Worm (Caenorhabditis elegans) whole organism, early embryonic: ENCODE results near the gene C45G9.6.

Source experiments
- ama-1 ChIP-seq: fragments of 150-350 bp; optimal IDR thresholded peaks from 2 replicates; lab custom pipeline; 2014
- ceh-13 ChIP-seq: fragments of 200-800 bp; sonication (Bioruptor generic); optimal IDR thresholded peaks from 2 replicates; lab custom pipeline; 2018; ENCODE audit warnings: mild to moderate bottlenecking, missing genetic modification characterization, missing compliant biosample characterization
- ceh-36 ChIP-seq: sonication (generic microtip); optimal IDR thresholded peaks from 2 replicates; lab custom pipeline; 2016; ENCODE audit warnings: missing genetic modification characterization, inconsistent platforms, missing compliant biosample characterization
- flt-1 ChIP-seq: fragments of 200-800 bp; sonication (Bioruptor generic); IDR thresholded peaks from 2 replicates; pipeline ENCODE4 v1.3.6; 2022; ENCODE audit warnings: missing genetic modification characterization, missing compliant biosample characterization
- hmbx-1 ChIP-seq: sonication (generic microtip); optimal IDR thresholded peaks from 2 replicates; lab custom pipeline; 2016; ENCODE audit warnings: mild to moderate bottlenecking, missing genetic modification characterization, missing compliant biosample characterization
- pes-1 ChIP-seq: fragments of 200-800 bp; sonication (Bioruptor generic); IDR thresholded peaks from 2 replicates; pipeline ENCODE4 v1.3.6; 2022; ENCODE audit warnings: missing genetic modification reagents, missing genetic modification characterization, missing compliant biosample characterization
- sea-1 ChIP-seq: fragments of 200-800 bp; sonication (Bioruptor generic); conservative IDR thresholded peaks from 2 replicates; pipeline ENCODE4 v1.3.6; 2022; ENCODE audit warnings: missing genetic modification characterization, missing compliant biosample characterization
- tbx-11 ChIP-seq: fragments of 200-800 bp; sonication (Bioruptor generic); IDR thresholded peaks from 2 replicates; pipeline ENCODE4 v1.3.6; 2022; ENCODE audit warnings: missing genetic modification characterization, missing compliant biosample characterization
- tbx-37 ChIP-seq: fragments of 200-800 bp; sonication (Bioruptor generic); conservative IDR thresholded peaks from 2 replicates; pipeline ENCODE4 v1.3.6; 2022; ENCODE audit warnings: missing genetic modification reagents, missing genetic modification characterization, missing compliant biosample characterization

- TF ChIP-seq ama-1 (no peak), hmbx-1 (tag; lab: Kevin White, UChicago) (no peak), tbx-37 (GFP tag; lab: Robert Waterston, UW) (no peak), ceh-13 (GFP tag; lab: Kevin White, UChicago) (no peak), pes-1 (GFP tag; lab: Robert Waterston, UW) (no peak), sea-1 (no peak), tbx-11 (GFP tag; lab: Robert Waterston, UW) (no peak), ceh-36 (tag; lab: Kevin White, UChicago) (no peak), flt-1 (GFP tag; lab: Robert Waterston, UW) (no peak)
These were observed 8.5 kb downstream of the C45G9.6 start, which contains the start of gene C45G9.14 for ce11 chrIII:5044709-5045108.
